Worm (Caenorhabditis elegans) whole organism, L2 larva: ENCODE results near the gene mct-3.

Experiments
- ama-1 ChIP-seq: fragments of 150-350 bp; optimal IDR thresholded peaks from 2 replicates; lab custom pipeline; 2018; ENCODE audit warnings: inconsistent platforms
- ceh-82 ChIP-seq: fragments of 150-350 bp; optimal IDR thresholded peaks from 2 replicates; lab custom pipeline; 2014; ENCODE audit warnings: missing biosample characterization, missing genetic modification characterization
- dmd-4 ChIP-seq: sonication (generic microtip); optimal IDR thresholded peaks from 2 replicates; lab custom pipeline; 2017; ENCODE audit warnings: missing biosample characterization, missing genetic modification characterization
- fos-1 ChIP-seq: fragments of 150-350 bp; optimal IDR thresholded peaks from 2 replicates; lab custom pipeline; 2014; ENCODE audit warnings: missing biosample characterization, missing genetic modification characterization
- lin-39 ChIP-seq: fragments of 150-350 bp; optimal IDR thresholded peaks from 2 replicates; lab custom pipeline; 2014; ENCODE audit warnings: missing biosample characterization, missing genetic modification reagents, missing genetic modification characterization
- nhr-25 ChIP-seq: fragments of 150-350 bp; sonication (generic microtip); optimal IDR thresholded peaks from 3 replicates; lab custom pipeline; 2014; ENCODE audit warnings: missing biosample characterization, missing genetic modification characterization
- sma-3 ChIP-seq: sonication (generic microtip); optimal IDR thresholded peaks from 2 replicates; lab custom pipeline; 2016; ENCODE audit warnings: missing genetic modification reagents, missing genetic modification characterization, missing compliant biosample characterization

DNA sequence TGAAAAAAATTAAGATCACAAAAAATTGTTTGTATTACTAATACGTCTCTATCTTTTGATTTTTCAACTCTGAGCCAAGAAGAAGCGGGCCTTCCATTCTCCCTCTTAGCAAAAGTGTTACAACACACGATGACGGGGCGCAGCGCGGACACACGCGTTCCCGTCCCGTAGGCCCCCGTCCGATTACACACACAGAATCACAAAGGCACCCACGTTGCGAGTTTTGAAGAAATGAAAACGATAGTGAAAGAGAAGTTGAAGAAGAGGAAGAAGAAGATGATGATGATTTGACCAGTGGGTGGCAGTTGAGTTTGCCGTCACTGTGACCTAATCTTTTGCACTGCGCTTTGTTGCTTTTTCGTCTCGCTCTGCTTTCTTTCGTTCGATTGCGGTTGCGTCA lies 6.7 kb upstream of the mct-3 start:
- no peak for TF ChIP-seq dmd-4 (tag; lab: Kevin White, UChicago)
- TF ChIP-seq ama-1 (lab: Kevin White, UChicago) = no peak
- TF ChIP-seq sma-3 (GFP tag; lab: Kevin White, UChicago) = no peak
- TF ChIP-seq fos-1 (tag; lab: Kevin White, UChicago) = peak; percentile 24
- no peak for TF ChIP-seq ceh-82 (tag; lab: Kevin White, UChicago)
- TF ChIP-seq nhr-25 (tag; lab: Kevin White, UChicago) = no peak
- TF ChIP-seq lin-39 = no peak
